Fruit fly (Drosophila melanogaster): ENCODE results near the gene Agpat2.

dm6 chr2L:8423460-8424089 is 40.2 kb downstream of the Agpat2 start:
- TF ChIP-seq toe (GFP tag; optimal IDR thresholded peaks at IDR 0.05) (no peak), Mnt (GFP tag; optimal IDR thresholded peaks at IDR 0.05) (no peak), Clk (GFP tag; optimal IDR thresholded peaks at IDR 0.05) (no peak), Hr96 (GFP tag; optimal IDR thresholded peaks at IDR 0.05) (no peak), tj (GFP tag; optimal IDR thresholded peaks at IDR 0.05) (peak; percentile 90), ovo (GFP tag; optimal IDR thresholded peaks at IDR 0.05) (no peak), CG5204 (GFP tag; optimal IDR thresholded peaks at IDR 0.05) (no peak), cnc (optimal IDR thresholded peaks at IDR 0.05) (no peak), cic (GFP tag; optimal IDR thresholded peaks at IDR 0.05) (no peak), CG12768 (GFP tag; optimal IDR thresholded peaks at IDR 0.05) (no peak), CG7101 (tag; optimal IDR thresholded peaks at IDR 0.05) (no peak), CG1620 (GFP tag; optimal IDR thresholded peaks at IDR 0.05) (no peak), Crg-1 (GFP tag; optimal IDR thresholded peaks at IDR 0.05) (no peak)
